Worm (Caenorhabditis elegans) whole organism, young adult: ENCODE measurements around the gene ccpp-6.

ENCODE experiments used
- B0019.2 ChIP-seq: fragments of 200-800 bp; sonication (Bioruptor generic); conservative IDR thresholded peaks from 2 replicates; pipeline ENCODE4 v1.3.6; 2022; ENCODE audit warnings: missing genetic modification reagents, missing genetic modification characterization, missing compliant biosample characterization
- B0336.3 ChIP-seq: fragments of 200-800 bp; sonication (Bioruptor generic); IDR thresholded peaks from 2 replicates; pipeline ENCODE4 v1.3.6; 2022; ENCODE audit warnings: missing genetic modification characterization, missing compliant biosample characterization
- C06A6.2 ChIP-seq: fragments of 200-800 bp; sonication (Bioruptor generic); conservative IDR thresholded peaks from 2 replicates; pipeline ENCODE4 v1.3.6; 2022; ENCODE audit warnings: missing genetic modification characterization, missing compliant biosample characterization
- F10E7.11 ChIP-seq: sonication (generic microtip); optimal IDR thresholded peaks from 2 replicates; lab custom pipeline; 2017; ENCODE audit warnings: mild to moderate bottlenecking, missing genetic modification characterization, moderate library complexity, missing compliant biosample characterization
- F37B4.10 ChIP-seq: fragments of 200-800 bp; sonication (Bioruptor generic); IDR thresholded peaks from 2 replicates; pipeline ENCODE4 v1.3.6; 2022; ENCODE audit warnings: missing genetic modification characterization, missing compliant biosample characterization
- F52B5.7 ChIP-seq: sonication (generic microtip); optimal IDR thresholded peaks from 2 replicates; lab custom pipeline; 2016; ENCODE audit warnings: mild to moderate bottlenecking, missing genetic modification characterization, missing compliant biosample characterization
- Y53G8AR.9 ChIP-seq: fragments of 200-800 bp; sonication (Bioruptor generic); conservative IDR thresholded peaks from 2 replicates; pipeline ENCODE4 v1.3.6; 2022; ENCODE audit warnings: missing genetic modification reagents, missing genetic modification characterization, missing compliant biosample characterization
- Y56A3A.18 ChIP-seq: fragments of 200-800 bp; sonication (Bioruptor generic); IDR thresholded peaks from 2 replicates; pipeline ENCODE4 v1.3.6; 2022; ENCODE audit warnings: missing genetic modification reagents, missing genetic modification characterization, missing compliant biosample characterization
- Y67H2A.10 ChIP-seq: fragments of 200-800 bp; sonication (Bioruptor generic); conservative IDR thresholded peaks from 2 replicates; pipeline ENCODE4 v1.3.6; 2022; ENCODE audit warnings: missing genetic modification reagents, missing genetic modification characterization, missing compliant biosample characterization
- akir-1 ChIP-seq: fragments of 200-800 bp; sonication (Bioruptor generic); optimal IDR thresholded peaks from 2 replicates; lab custom pipeline; 2018; ENCODE audit warnings: mild to moderate bottlenecking, missing genetic modification characterization, moderate library complexity, missing compliant biosample characterization
- atf-7 ChIP-seq: sonication (generic microtip); optimal IDR thresholded peaks from 2 replicates; lab custom pipeline; 2017; ENCODE audit warnings: mild to moderate bottlenecking, missing genetic modification characterization, missing compliant biosample characterization
- athp-1 ChIP-seq: sonication (generic microtip); optimal IDR thresholded peaks from 2 replicates; lab custom pipeline; 2017; ENCODE audit warnings: mild to moderate bottlenecking, missing genetic modification characterization, missing compliant biosample characterization
- attf-6 ChIP-seq: fragments of 200-800 bp; sonication (Bioruptor generic); IDR thresholded peaks from 2 replicates; pipeline ENCODE4 v1.3.6; 2022; ENCODE audit warnings: missing genetic modification reagents, missing genetic modification characterization, missing compliant biosample characterization
- bed-2 ChIP-seq: fragments of 200-800 bp; sonication (Bioruptor generic); IDR thresholded peaks from 2 replicates; pipeline ENCODE4 v1.3.6; 2022; ENCODE audit warnings: missing genetic modification reagents, missing genetic modification characterization, missing compliant biosample characterization
- ceh-100 ChIP-seq: fragments of 200-800 bp; sonication (Bioruptor generic); IDR thresholded peaks from 2 replicates; pipeline ENCODE4 v1.3.6; 2022; ENCODE audit warnings: missing genetic modification reagents, missing genetic modification characterization, missing compliant biosample characterization
- ceh-91 ChIP-seq: fragments of 200-800 bp; sonication (Bioruptor generic); IDR thresholded peaks from 2 replicates; pipeline ENCODE4 v1.3.6; 2022; ENCODE audit warnings: missing genetic modification reagents, missing genetic modification characterization, missing compliant biosample characterization
- die-1 ChIP-seq: sonication (generic microtip); optimal IDR thresholded peaks from 2 replicates; lab custom pipeline; 2016; ENCODE audit warnings: missing genotype, mild to moderate bottlenecking, missing genetic modification characterization, missing compliant biosample characterization
- dox-1 ChIP-seq: fragments of 200-800 bp; sonication (Bioruptor generic); IDR thresholded peaks from 2 replicates; pipeline ENCODE4 v1.3.6; 2022; ENCODE audit warnings: missing genetic modification reagents, missing genetic modification characterization, missing compliant biosample characterization
- efl-1 ChIP-seq: fragments of 150-350 bp; optimal IDR thresholded peaks from 2 replicates; lab custom pipeline; 2014; ENCODE audit warnings: missing biosample characterization, missing genetic modification reagents, missing genetic modification characterization
- hsf-1 ChIP-seq: fragments of 200-800 bp; sonication (Bioruptor generic); IDR thresholded peaks from 2 replicates; pipeline ENCODE4 v1.3.6; 2022; ENCODE audit warnings: missing genetic modification reagents, missing genetic modification characterization, missing compliant biosample characterization
- lin-26 ChIP-seq: fragments of 200-800 bp; sonication (Bioruptor generic); IDR thresholded peaks from 2 replicates; pipeline ENCODE4 v1.3.6; 2022; ENCODE audit warnings: missing genetic modification reagents, missing genetic modification characterization, missing compliant biosample characterization
- lin-35 ChIP-seq, 3 experiments: fragments of 150-350 bp in 2 of 3; sonication (generic microtip) in 1 of 3; optimal IDR thresholded peaks; 2 replicates each; lab custom pipeline; 2014 to 2018; ENCODE audit warnings: missing biosample characterization in 3 of 3, missing genetic modification characterization in 3 of 3, missing genetic modification reagents in 3 of 3
- lin-40 ChIP-seq: sonication (generic microtip); optimal IDR thresholded peaks from 2 replicates; lab custom pipeline; 2016; ENCODE audit warnings: missing genetic modification characterization, mild to moderate bottlenecking, missing compliant biosample characterization, missing genotype, missing genetic modification reagents
- madf-10 ChIP-seq: sonication (generic microtip); optimal IDR thresholded peaks from 2 replicates; lab custom pipeline; 2016; ENCODE audit warnings: mild to moderate bottlenecking, missing genetic modification characterization, missing compliant biosample characterization
- madf-8 ChIP-seq: fragments of 200-800 bp; sonication (Bioruptor generic); conservative IDR thresholded peaks from 2 replicates; pipeline ENCODE4 v1.3.6; 2022; ENCODE audit warnings: missing genetic modification reagents, missing genetic modification characterization, missing compliant biosample characterization
- mel-28 ChIP-seq: sonication (generic microtip); optimal IDR thresholded peaks from 2 replicates; lab custom pipeline; 2016; ENCODE audit warnings: borderline replicate concordance, mild to moderate bottlenecking, missing genetic modification characterization, missing compliant biosample characterization
- mes-4 ChIP-seq: sonication (generic microtip); optimal IDR thresholded peaks from 2 replicates; lab custom pipeline; 2016; ENCODE audit warnings: missing genotype, missing genetic modification characterization, missing compliant biosample characterization
- nfya-1 ChIP-seq: sonication (generic microtip); optimal IDR thresholded peaks from 2 replicates; lab custom pipeline; 2017; ENCODE audit warnings: antibody characterized with exemption, missing compliant biosample characterization, missing genetic modification characterization, borderline replicate concordance; ENCODE audit not compliant: insufficient read depth
- nfya-2 ChIP-seq: fragments of 200-800 bp; sonication (Bioruptor generic); IDR thresholded peaks from 2 replicates; pipeline ENCODE4 v1.3.6; 2022; ENCODE audit warnings: missing genetic modification reagents, missing genetic modification characterization, missing compliant biosample characterization
- nfyb-1 ChIP-seq: fragments of 200-800 bp; sonication (Bioruptor generic); IDR thresholded peaks from 2 replicates; pipeline ENCODE4 v1.3.6; 2022; ENCODE audit warnings: missing genetic modification reagents, missing genetic modification characterization, missing compliant biosample characterization
- nhr-120 ChIP-seq: fragments of 200-800 bp; sonication (Bioruptor generic); IDR thresholded peaks from 2 replicates; pipeline ENCODE4 v1.3.6; 2022; ENCODE audit warnings: missing genetic modification characterization, missing compliant biosample characterization
- nhr-179 ChIP-seq: sonication (generic microtip); optimal IDR thresholded peaks from 2 replicates; lab custom pipeline; 2016; ENCODE audit warnings: mild to moderate bottlenecking, missing genetic modification characterization, missing compliant biosample characterization
- nhr-80 ChIP-seq: sonication (generic microtip); optimal IDR thresholded peaks from 2 replicates; lab custom pipeline; 2016; ENCODE audit warnings: missing genetic modification characterization, missing compliant biosample characterization
- pha-4 ChIP-seq: fragments of 150-350 bp; sonication (generic microtip); optimal IDR thresholded peaks from 2 replicates; lab custom pipeline; 2014; ENCODE audit warnings: missing biosample characterization, missing genetic modification reagents, missing genetic modification characterization
- sdz-38 ChIP-seq: sonication (generic microtip); optimal IDR thresholded peaks from 2 replicates; lab custom pipeline; 2016; ENCODE audit warnings: missing genotype, missing genetic modification characterization, missing compliant biosample characterization
- snpc-1.3 ChIP-seq: sonication (generic microtip); optimal IDR thresholded peaks from 2 replicates; lab custom pipeline; 2017; ENCODE audit warnings: missing genetic modification characterization, mild to moderate bottlenecking, missing compliant biosample characterization, antibody characterized with exemption, moderate library complexity, missing genotype, missing genetic modification reagents; ENCODE audit not compliant: insufficient read depth
- sptf-2 ChIP-seq: fragments of 200-800 bp; sonication (Bioruptor generic); optimal IDR thresholded peaks from 2 replicates; lab custom pipeline; 2018; ENCODE audit warnings: mild to moderate bottlenecking, missing genetic modification characterization, missing compliant biosample characterization
- tbx-9 ChIP-seq: sonication (generic microtip); optimal IDR thresholded peaks from 2 replicates; lab custom pipeline; 2016; ENCODE audit warnings: borderline replicate concordance, missing genetic modification characterization, inconsistent platforms, missing compliant biosample characterization
- tlf-1 ChIP-seq: fragments of 200-800 bp; sonication (Bioruptor generic); optimal IDR thresholded peaks from 2 replicates; lab custom pipeline; 2018; ENCODE audit warnings: mild to moderate bottlenecking, missing genetic modification characterization, missing compliant biosample characterization
- unc-130 ChIP-seq: sonication (generic microtip); optimal IDR thresholded peaks from 2 replicates; lab custom pipeline; 2016; ENCODE audit warnings: missing genetic modification reagents, missing genetic modification characterization, missing compliant biosample characterization
- unc-62 ChIP-seq: fragments of 150-350 bp; optimal IDR thresholded peaks from 2 replicates; lab custom pipeline; 2014; ENCODE audit warnings: missing biosample characterization, missing genetic modification reagents, missing genetic modification characterization
- xnd-1 ChIP-seq: sonication (generic microtip); optimal IDR thresholded peaks from 2 replicates; lab custom pipeline; 2016; ENCODE audit warnings: missing genotype, missing genetic modification reagents, missing genetic modification characterization, missing compliant biosample characterization
- zfh-2 ChIP-seq: fragments of 200-800 bp; sonication (Bioruptor generic); conservative IDR thresholded peaks from 2 replicates; pipeline ENCODE4 v1.3.6; 2022; ENCODE audit warnings: missing genetic modification reagents, missing genetic modification characterization, missing compliant biosample characterization
- zim-3 ChIP-seq: sonication (generic microtip); optimal IDR thresholded peaks from 2 replicates; lab custom pipeline; 2017; ENCODE audit warnings: mild to moderate bottlenecking, missing genetic modification characterization, moderate library complexity, missing compliant biosample characterization
- ztf-18 ChIP-seq: sonication (generic microtip); optimal IDR thresholded peaks from 2 replicates; lab custom pipeline; 2016; ENCODE audit warnings: missing genotype, mild to moderate bottlenecking, missing genetic modification characterization, missing compliant biosample characterization
- ztf-22 ChIP-seq: fragments of 200-800 bp; sonication (Bioruptor generic); optimal IDR thresholded peaks from 2 replicates; lab custom pipeline; 2018; ENCODE audit warnings: mild to moderate bottlenecking, missing genetic modification characterization, moderate library complexity, missing compliant biosample characterization
- ztf-28 ChIP-seq: fragments of 200-800 bp; sonication (Bioruptor generic); IDR thresholded peaks from 2 replicates; pipeline ENCODE4 v1.3.6; 2022; ENCODE audit warnings: missing genetic modification reagents, missing genetic modification characterization, missing compliant biosample characterization
- ztf-3 ChIP-seq: fragments of 200-800 bp; sonication (Bioruptor generic); optimal IDR thresholded peaks from 2 replicates; lab custom pipeline; 2018; ENCODE audit warnings: mild to moderate bottlenecking, missing genetic modification characterization, missing compliant biosample characterization

ccpp-6 gene

DNA sequence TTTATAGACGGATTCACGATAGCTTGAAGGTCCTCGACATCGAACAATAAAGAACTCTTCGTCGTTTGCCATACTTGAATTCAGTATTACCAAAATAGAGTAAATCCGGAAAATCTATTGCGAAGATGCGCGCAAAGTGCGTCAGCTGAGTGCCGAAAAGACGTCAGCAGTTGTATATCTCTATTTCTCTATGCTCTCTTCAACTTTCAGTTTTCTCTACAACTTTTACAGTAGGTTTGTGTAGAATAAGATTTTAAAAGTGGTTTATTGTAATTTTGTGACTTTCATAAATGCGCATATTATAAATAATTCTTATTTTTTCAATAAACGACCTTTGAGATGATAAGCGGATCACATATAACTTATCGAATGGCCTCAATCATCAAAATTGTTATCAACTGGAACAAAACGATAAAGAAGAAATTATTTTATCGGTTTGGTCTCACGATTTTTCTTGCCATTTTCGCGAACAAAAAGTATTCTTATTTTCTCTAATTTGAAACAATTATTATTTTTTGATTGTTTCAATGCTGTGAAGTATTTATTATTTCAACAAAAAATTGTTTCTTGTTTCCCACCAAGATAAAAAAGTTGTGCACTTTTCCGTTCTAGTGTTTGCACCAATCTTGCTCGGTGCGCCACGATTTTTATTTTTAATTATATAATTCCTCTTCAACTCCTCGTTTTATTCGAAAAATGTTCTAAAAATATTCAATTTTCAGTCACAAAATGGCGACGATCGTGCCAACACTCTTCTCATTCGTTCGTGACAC lies 13.7 kb downstream of the ccpp-6 start, which contains the start of the genes agt-2 and F09E5.3 (continued):
- TF ChIP-seq ceh-91 (GFP tag; lab: Robert Waterston, UW) (peak; percentile 37; the same call in 1 of the 2 replicates), xnd-1 (no peak), Y67H2A.10 (GFP tag; lab: Robert Waterston, UW) (no peak), zim-3 (tag; lab: Kevin White, UChicago) (no peak), mel-28 (tag; lab: Kevin White, UChicago) (no peak), tbx-9 (tag; lab: Kevin White, UChicago) (no peak), atf-7 (peak; percentile 35), nhr-120 (GFP tag; lab: Robert Waterston, UW) (no peak), nfya-1 (tag; lab: Kevin White, UChicago) (no peak), pha-4 (tag; lab: Kevin White, UChicago) (peak; percentile 61), nfya-2 (GFP tag; lab: Robert Waterston, UW) (no peak), lin-35 (GFP tag; optimal IDR thresholded peaks at IDR 0.05; lab: Kevin White, UChicago) (peak in 2 of 3 experiments; percentile 72 to 91), lin-40 (peak; percentile 92), C06A6.2 (GFP tag; lab: Robert Waterston, UW) (peak; percentile 75; the same call in 1 of the 2 replicates), madf-10 (peak; percentile 49), ztf-28 (GFP tag; lab: Robert Waterston, UW) (no peak), ztf-22 (GFP tag; lab: Kevin White, UChicago) (no peak), B0336.3 (peak; percentile 52; the same call in 1 of the 2 replicates), bed-2 (GFP tag; lab: Robert Waterston, UW) (no peak), sdz-38 (tag; lab: Kevin White, UChicago) (no peak), zfh-2 (GFP tag; lab: Robert Waterston, UW) (no peak), ceh-100 (GFP tag; lab: Robert Waterston, UW) (peak; percentile 68), lin-26 (peak; percentile 55; the same call in 1 of the 2 replicates), nfyb-1 (GFP tag; lab: Robert Waterston, UW) (peak; percentile 77), B0019.2 (GFP tag; lab: Robert Waterston, UW) (no peak), efl-1 (GFP tag; lab: Kevin White, UChicago) (peak; percentile 40), madf-8 (GFP tag; lab: Robert Waterston, UW) (no peak; the same call in 1 of the 2 replicates), F10E7.11 (tag; lab: Kevin White, UChicago) (no peak), sptf-2 (GFP tag; lab: Kevin White, UChicago) (no peak), nhr-80 (tag; lab: Kevin White, UChicago) (peak; percentile 59), hsf-1 (no peak), Y56A3A.18 (GFP tag; lab: Robert Waterston, UW) (no peak), F37B4.10 (GFP tag; lab: Robert Waterston, UW) (no peak), attf-6 (GFP tag; lab: Robert Waterston, UW) (no peak), snpc-1.3 (peak; percentile 14), mes-4 (tag; lab: Kevin White, UChicago) (no peak), unc-62 (GFP tag; lab: Kevin White, UChicago) (no peak), athp-1 (tag; lab: Kevin White, UChicago) (peak; percentile 37), die-1 (no peak), unc-130 (GFP tag; lab: Kevin White, UChicago) (no peak), ztf-18 (peak; percentile 96), dox-1 (GFP tag; lab: Robert Waterston, UW) (peak; percentile 84), akir-1 (GFP tag; lab: Kevin White, UChicago) (no peak), tlf-1 (GFP tag; lab: Kevin White, UChicago) (peak; percentile 40), Y53G8AR.9 (GFP tag; lab: Robert Waterston, UW) (peak; percentile 86), ztf-3 (GFP tag; lab: Kevin White, UChicago) (no peak), nhr-179 (no peak), F52B5.7 (tag; lab: Kevin White, UChicago) (no peak)
